Fruit fly (Drosophila melanogaster) whole organism, embryonic: ENCODE data around the gene GlnRS.

Experiments used
- B-H1 ChIP-seq: fragments of 200-800 bp; sonication (Bioruptor generic); IDR thresholded peaks from 3 replicates; pipeline ENCODE4 v1.3.6; 2022; ENCODE audit warnings: missing biosample characterization, missing genetic modification characterization
- prd ChIP-seq, 3 experiments: fragments of >200 bp in 2 of 3; fragments of 200-800 bp in 1 of 3; sonication (Bioruptor generic) in 1 of 3; optimal IDR thresholded peaks in 2 of 3; IDR thresholded peaks in 1 of 3; 2 replicates in 2 of 3; 3 replicates in 1 of 3; pipeline versions ENCODE4 v1.3.6 to Lab custom; 2017 to 2022; ENCODE audit warnings: missing biosample characterization in 1 of 3, missing genetic modification characterization in 1 of 3
- ro ChIP-seq: fragments of 200-800 bp; sonication (Bioruptor generic); IDR thresholded peaks from 2 replicates; pipeline ENCODE4 v1.3.6; 2022; ENCODE audit warnings: missing biosample characterization, missing genetic modification characterization
- salm ChIP-seq: fragments of 200-800 bp; sonication (Bioruptor generic); optimal IDR thresholded peaks from 2 replicates; lab custom pipeline; 2018; ENCODE audit warnings: missing biosample characterization, mild to moderate bottlenecking, missing genetic modification characterization

DNA sequence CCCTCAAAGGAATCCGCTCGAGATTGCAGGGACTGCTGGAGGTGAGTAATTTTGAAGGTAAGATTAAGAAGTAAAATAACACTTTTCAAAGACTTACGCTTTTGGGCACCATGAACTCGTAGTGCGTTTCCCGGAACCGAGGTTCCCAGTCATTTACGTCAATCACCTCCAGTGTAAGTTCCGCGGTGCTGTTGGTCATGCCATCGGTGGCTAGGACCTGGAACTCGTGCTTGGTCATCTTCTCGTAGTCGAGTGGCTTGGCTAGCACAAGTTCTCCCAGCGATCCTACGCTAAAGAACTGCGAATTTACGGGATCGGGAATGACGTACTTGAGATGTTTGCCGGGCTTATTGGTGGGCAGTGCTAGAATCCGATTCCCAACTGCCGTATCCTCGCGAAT, 40.0 kb downstream of the GlnRS start:
- TF ChIP-seq salm (tag; lab: Kevin White, UChicago) (no peak), ro (GFP tag; lab: Robert Waterston, UW) (no peak), prd (optimal IDR thresholded peaks at IDR 0.05; lab: Kevin White, UChicago) (no peak), prd (GFP tag; IDR thresholded peaks at IDR 0.05; lab: Robert Waterston, UW) (no peak), B-H1 (GFP tag; lab: Robert Waterston, UW) (no peak)
